Worm (Caenorhabditis elegans): Measurements from ENCODE around the gene F42A9.8.

- TF ChIP-seq cog-1 (tag; optimal IDR thresholded peaks at IDR 0.05) (no peak), tab-1 (GFP tag; IDR thresholded peaks at IDR 0.05) (no peak), ztf-29 (GFP tag; IDR thresholded peaks at IDR 0.05) (no peak), flt-1 (GFP tag; IDR thresholded peaks at IDR 0.05) (no peak), T22C8.4 (GFP tag; IDR thresholded peaks at IDR 0.05) (no peak), med-1 (GFP tag; optimal IDR thresholded peaks at IDR 0.05; ENCODE audit: insufficient read depth) (no peak), klf-2 (GFP tag; conservative IDR thresholded peaks at IDR 0.05) (no peak), ref-1 (GFP tag; conservative IDR thresholded peaks at IDR 0.05) (no peak)
These were observed 47.9 kb downstream of the F42A9.8 start for ce11 chrIV:8570719-8571118.
